Fruit fly (Drosophila melanogaster) whole organism, embryonic: ENCODE measurements around the gene Lip2.
A peak's percentile ranks its signal among the peaks of the same experiment; 100 is the strongest.

ENCODE experiments used
- BEAF-32 ChIP-seq: fragments of 200-800 bp; sonication (Bioruptor generic); optimal IDR thresholded peaks from 3 replicates; lab custom pipeline; 2017; ENCODE audit warnings: missing biosample characterization, missing genetic modification characterization, mild to moderate bottlenecking, moderate library complexity, missing genetic modification reagents
- Bteb2 ChIP-seq: fragments of 200-800 bp; sonication (Bioruptor generic); optimal IDR thresholded peaks from 2 replicates; lab custom pipeline; 2016; ENCODE audit warnings: missing biosample characterization, missing genetic modification characterization
- CG1024 ChIP-seq: fragments of 200-800 bp; sonication (Bioruptor generic); IDR thresholded peaks from 2 replicates; pipeline ENCODE4 v1.3.6; 2022; ENCODE audit warnings: missing biosample characterization, missing genetic modification characterization
- CG10267 ChIP-seq: fragments of 200-800 bp; sonication (Bioruptor generic); optimal IDR thresholded peaks from 2 replicates; lab custom pipeline; 2018; ENCODE audit warnings: missing biosample characterization, mild to moderate bottlenecking, missing genetic modification characterization, moderate library complexity
- CG10979 ChIP-seq: fragments of 200-800 bp; sonication (Bioruptor generic); optimal IDR thresholded peaks from 2 replicates; lab custom pipeline; 2018; ENCODE audit warnings: missing biosample characterization, mild to moderate bottlenecking, missing genetic modification characterization, moderate library complexity
- CG11247 ChIP-seq: fragments of 200-800 bp; sonication (Bioruptor generic); IDR thresholded peaks from 2 replicates; pipeline ENCODE4 v1.3.6; 2022; ENCODE audit warnings: missing biosample characterization, missing genetic modification characterization
- CG12391 ChIP-seq: fragments of 200-800 bp; sonication (Bioruptor generic); optimal IDR thresholded peaks from 3 replicates; lab custom pipeline; 2018; ENCODE audit warnings: missing biosample characterization, mild to moderate bottlenecking, missing genetic modification characterization, moderate library complexity
- CG13287 ChIP-seq: fragments of 200-800 bp; sonication (Bioruptor generic); IDR thresholded peaks from 2 replicates; pipeline ENCODE4 v1.3.6; 2022; ENCODE audit warnings: missing biosample characterization, missing genetic modification characterization; ENCODE audit not compliant: partially characterized antibody
- CG13296 ChIP-seq: fragments of 200-800 bp; sonication (Bioruptor generic); optimal IDR thresholded peaks from 3 replicates; lab custom pipeline; 2018; ENCODE audit warnings: missing biosample characterization, mild to moderate bottlenecking, missing genetic modification characterization
- CG15269 ChIP-seq: fragments of 200-800 bp; sonication (Bioruptor generic); optimal IDR thresholded peaks from 2 replicates; lab custom pipeline; 2018; ENCODE audit warnings: missing biosample characterization, mild to moderate bottlenecking, missing genetic modification characterization, moderate library complexity
- CG17328 ChIP-seq: fragments of 200-800 bp; sonication (Bioruptor generic); IDR thresholded peaks from 2 replicates; pipeline ENCODE4 v1.3.6; 2022; ENCODE audit warnings: missing biosample characterization, missing genetic modification characterization
- CG18011 ChIP-seq: fragments of 200-800 bp; sonication (Bioruptor generic); optimal IDR thresholded peaks from 2 replicates; lab custom pipeline; 2017; ENCODE audit warnings: missing biosample characterization, missing genetic modification characterization, mild to moderate bottlenecking, moderate library complexity, missing genotype
- CG30403 ChIP-seq: fragments of 200-800 bp; sonication (Bioruptor generic); optimal IDR thresholded peaks from 3 replicates; lab custom pipeline; 2016; ENCODE audit warnings: missing biosample characterization, missing genetic modification characterization
- CG32532 ChIP-seq: fragments of 200-800 bp; sonication (Bioruptor generic); IDR thresholded peaks from 2 replicates; pipeline ENCODE4 v1.3.6; 2022; ENCODE audit warnings: missing biosample characterization, missing genetic modification characterization
- CG34422 ChIP-seq: fragments of 200-800 bp; sonication (Bioruptor generic); IDR thresholded peaks from 3 replicates; pipeline ENCODE4 v1.3.6; 2022; ENCODE audit warnings: missing biosample characterization, missing genetic modification characterization
- CG3847 ChIP-seq: fragments of 200-800 bp; sonication (Bioruptor generic); IDR thresholded peaks from 2 replicates; pipeline ENCODE4 v1.3.6; 2022; ENCODE audit warnings: missing biosample characterization, missing genetic modification characterization
- CG4820 ChIP-seq: fragments of 200-800 bp; sonication (Bioruptor generic); optimal IDR thresholded peaks from 3 replicates; lab custom pipeline; 2016; ENCODE audit warnings: missing biosample characterization, missing genetic modification characterization
- CG6254 ChIP-seq: fragments of 200-800 bp; sonication (Bioruptor generic); optimal IDR thresholded peaks from 3 replicates; lab custom pipeline; 2017; ENCODE audit warnings: mild to moderate bottlenecking, missing biosample characterization, missing genetic modification reagents, missing genetic modification characterization
- CG6272 ChIP-seq: fragments of 200-800 bp; sonication (Bioruptor generic); IDR thresholded peaks from 2 replicates; pipeline ENCODE4 v1.3.6; 2022; ENCODE audit warnings: missing biosample characterization, missing genetic modification characterization
- CG7271 ChIP-seq: fragments of 200-800 bp; sonication (Bioruptor generic); optimal IDR thresholded peaks from 2 replicates; lab custom pipeline; 2018; ENCODE audit warnings: missing biosample characterization, mild to moderate bottlenecking, missing genetic modification characterization, moderate library complexity
- CG7372 ChIP-seq: fragments of 200-800 bp; sonication (Bioruptor generic); IDR thresholded peaks from 2 replicates; pipeline ENCODE4 v1.3.6; 2022; ENCODE audit warnings: missing biosample characterization, missing genetic modification characterization
- CG9797 ChIP-seq: fragments of 200-800 bp; sonication (Bioruptor generic); optimal IDR thresholded peaks from 3 replicates; lab custom pipeline; 2018; ENCODE audit warnings: missing biosample characterization, mild to moderate bottlenecking, missing genetic modification characterization
- Camta ChIP-seq: fragments of 200-800 bp; sonication (Bioruptor generic); optimal IDR thresholded peaks from 2 replicates; lab custom pipeline; 2016; ENCODE audit warnings: missing biosample characterization, missing genetic modification characterization
- Dad ChIP-seq: fragments of 200-800 bp; sonication (Bioruptor generic); optimal IDR thresholded peaks from 3 replicates; lab custom pipeline; 2016; ENCODE audit warnings: missing biosample characterization, missing genetic modification characterization
- Elba2 ChIP-seq: fragments of 200-800 bp; sonication (Bioruptor generic); optimal IDR thresholded peaks from 3 replicates; lab custom pipeline; 2016; ENCODE audit warnings: missing biosample characterization, missing genetic modification characterization
- Ets97D ChIP-seq: fragments of 200-800 bp; sonication (Bioruptor generic); optimal IDR thresholded peaks from 3 replicates; lab custom pipeline; 2016; ENCODE audit warnings: missing biosample characterization, missing genetic modification characterization
- Fer3 ChIP-seq: fragments of 200-800 bp; sonication (Bioruptor generic); optimal IDR thresholded peaks from 2 replicates; lab custom pipeline; 2018; ENCODE audit warnings: missing biosample characterization, mild to moderate bottlenecking, missing genetic modification characterization, moderate library complexity
- Hsf ChIP-seq: fragments of 200-800 bp; sonication (Bioruptor generic); optimal IDR thresholded peaks from 3 replicates; lab custom pipeline; 2016; ENCODE audit warnings: missing biosample characterization, missing genetic modification characterization
- MBD-R2 ChIP-seq: fragments of 200-800 bp; sonication (Bioruptor generic); IDR thresholded peaks from 2 replicates; pipeline ENCODE4 v1.3.6; 2022; ENCODE audit warnings: missing biosample characterization, missing genetic modification characterization
- Med ChIP-seq: fragments of 200-800 bp; sonication (Bioruptor generic); peaks from one replicate; lab custom pipeline; 2016; ENCODE audit warnings: missing biosample characterization, missing genetic modification characterization, mild to moderate bottlenecking, inconsistent platforms, moderate library complexity
- Opbp ChIP-seq: fragments of 200-800 bp; sonication (Bioruptor generic); IDR thresholded peaks from 3 replicates; pipeline ENCODE4 v1.3.6; 2022; ENCODE audit warnings: missing biosample characterization, missing genetic modification characterization; ENCODE audit not compliant: partially characterized antibody
- Sry-δ ChIP-seq: fragments of 200-800 bp; sonication (Bioruptor generic); optimal IDR thresholded peaks from 2 replicates; lab custom pipeline; 2016; ENCODE audit warnings: missing biosample characterization, missing genetic modification characterization
- YL-1 ChIP-seq: fragments of 200-800 bp; sonication (Bioruptor generic); optimal IDR thresholded peaks from 3 replicates; lab custom pipeline; 2017; ENCODE audit warnings: missing biosample characterization, mild to moderate bottlenecking, missing genetic modification characterization
- ash1 ChIP-seq: fragments of 200-800 bp; sonication (Bioruptor generic); optimal IDR thresholded peaks from 2 replicates; lab custom pipeline; 2018; ENCODE audit warnings: missing biosample characterization, mild to moderate bottlenecking, missing genetic modification characterization
- bcd ChIP-seq: fragments of 200-800 bp; sonication (Bioruptor generic); optimal IDR thresholded peaks from 2 replicates; lab custom pipeline; 2017; ENCODE audit warnings: missing biosample characterization, mild to moderate bottlenecking, missing genetic modification characterization
- chinmo ChIP-seq: fragments of 200-800 bp; sonication (Bioruptor generic); IDR thresholded peaks from 4 replicates; pipeline ENCODE4 v1.3.6; 2022; ENCODE audit warnings: missing biosample characterization, missing genetic modification characterization; ENCODE audit not compliant: partially characterized antibody
- chm ChIP-seq: fragments of 200-800 bp; sonication (Bioruptor generic); IDR thresholded peaks from 2 replicates; pipeline ENCODE4 v1.3.6; 2022; ENCODE audit warnings: missing biosample characterization, missing genetic modification characterization
- dmrt11E ChIP-seq: fragments of 200-800 bp; sonication (Bioruptor generic); optimal IDR thresholded peaks from 3 replicates; lab custom pipeline; 2018; ENCODE audit warnings: missing biosample characterization, mild to moderate bottlenecking, missing genetic modification characterization, moderate library complexity
- dmrt99B ChIP-seq: fragments of 200-800 bp; sonication (Bioruptor generic); optimal IDR thresholded peaks from 2 replicates; lab custom pipeline; 2018; ENCODE audit warnings: missing biosample characterization, mild to moderate bottlenecking, missing genetic modification characterization, moderate library complexity
- fd96Cb ChIP-seq: fragments of 200-800 bp; sonication (Bioruptor generic); optimal IDR thresholded peaks from 2 replicates; lab custom pipeline; 2018; ENCODE audit warnings: missing biosample characterization, mild to moderate bottlenecking, missing genetic modification characterization, moderate library complexity
- gcm ChIP-seq: fragments of 200-800 bp; sonication (Bioruptor generic); optimal IDR thresholded peaks from 2 replicates; lab custom pipeline; 2019; ENCODE audit warnings: missing biosample characterization, mild to moderate bottlenecking, missing genetic modification characterization, moderate library complexity
- ken ChIP-seq: fragments of 200-800 bp; sonication (Bioruptor generic); IDR thresholded peaks from 3 replicates; pipeline ENCODE4 v1.3.6; 2022; ENCODE audit warnings: missing biosample characterization, missing genetic modification characterization
- mam ChIP-seq: fragments of 200-800 bp; sonication (Bioruptor generic); optimal IDR thresholded peaks from 3 replicates; lab custom pipeline; 2016; ENCODE audit warnings: missing biosample characterization, missing genetic modification characterization
- nmo ChIP-seq: fragments of 200-800 bp; sonication (Bioruptor generic); optimal IDR thresholded peaks from 2 replicates; lab custom pipeline; 2018; ENCODE audit warnings: missing biosample characterization, mild to moderate bottlenecking, missing genetic modification characterization, moderate library complexity
- peb ChIP-seq: fragments of 200-800 bp; sonication (Bioruptor generic); IDR thresholded peaks from 2 replicates; pipeline ENCODE4 v1.3.6; 2022; ENCODE audit warnings: missing biosample characterization, missing genetic modification characterization
- pfk ChIP-seq: fragments of 200-800 bp; sonication (Bioruptor generic); optimal IDR thresholded peaks from 2 replicates; lab custom pipeline; 2018; ENCODE audit warnings: missing biosample characterization, mild to moderate bottlenecking, missing genetic modification characterization, moderate library complexity
- phol ChIP-seq: fragments of 200-800 bp; sonication (Bioruptor generic); optimal IDR thresholded peaks from 3 replicates; lab custom pipeline; 2018; ENCODE audit warnings: missing biosample characterization, mild to moderate bottlenecking, missing genetic modification characterization, moderate library complexity
- tup ChIP-seq: fragments of 200-800 bp; sonication (Bioruptor generic); optimal IDR thresholded peaks from 2 replicates; lab custom pipeline; 2016; ENCODE audit warnings: missing biosample characterization, mild to moderate bottlenecking, missing genetic modification characterization, moderate library complexity
- vfl ChIP-seq: fragments of 200-800 bp; sonication (Bioruptor generic); optimal IDR thresholded peaks from 2 replicates; lab custom pipeline; 2016; ENCODE audit warnings: missing biosample characterization, missing genetic modification characterization
- zen ChIP-seq: fragments of 200-800 bp; sonication (Bioruptor generic); optimal IDR thresholded peaks from 3 replicates; lab custom pipeline; 2018; ENCODE audit warnings: missing biosample characterization, mild to moderate bottlenecking, missing genetic modification characterization, moderate library complexity

Gene Lip2

DNA sequence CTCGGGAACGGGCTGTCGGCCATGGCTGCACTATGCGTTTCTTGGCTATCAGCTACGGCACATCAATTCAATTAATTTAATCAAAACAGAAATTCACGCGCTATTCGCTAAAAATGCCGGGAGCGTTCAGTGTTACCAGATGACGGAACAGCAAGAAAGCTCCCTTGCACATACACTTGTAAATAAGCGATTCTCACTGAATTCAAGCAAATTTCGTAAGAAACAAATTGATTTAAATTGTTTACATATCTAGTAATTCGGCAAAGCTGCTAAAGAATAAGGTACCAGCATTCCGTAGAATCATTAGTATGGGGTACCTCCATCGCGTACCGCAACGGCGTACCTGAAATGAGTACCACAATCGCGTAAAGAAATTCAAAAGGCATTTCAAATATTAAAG, 26.7 kb upstream of the Lip2 start, which contains the start of gene Nup107 (continued):
- TF ChIP-seq CG10979 (peak; percentile 11), Ets97D (GFP tag; lab: Kevin White, UChicago) (peak; percentile 8), BEAF-32 (GFP tag; lab: Kevin White, UChicago) (peak; percentile 40), dmrt11E (peak; percentile 26), dmrt99B (no peak), vfl (GFP tag; lab: Kevin White, UChicago) (no peak), CG30403 (GFP tag; lab: Kevin White, UChicago) (peak; percentile 35), fd96Cb (tag; lab: Kevin White, UChicago) (peak; percentile 7), nmo (peak; percentile 52), ash1 (GFP tag; lab: Kevin White, UChicago) (no peak), Bteb2 (no peak), Elba2 (GFP tag; lab: Kevin White, UChicago) (no peak), CG3847 (GFP tag; lab: Robert Waterston, UW) (0 out of 2 replicates have a peak, but pooled peaks have one; percentile 25), chm (GFP tag; lab: Robert Waterston, UW) (no peak), CG13287 (peak; percentile 17; the same call in 1 of the 2 replicates), zen (tag; lab: Kevin White, UChicago) (peak; percentile 39), CG11247 (GFP tag; lab: Robert Waterston, UW) (no peak), CG10267 (tag; lab: Kevin White, UChicago) (peak; percentile 25), CG15269 (no peak), CG18011 (no peak), CG6254 (GFP tag; lab: Kevin White, UChicago) (no peak), chinmo (GFP tag; lab: Robert Waterston, UW) (no peak), CG17328 (GFP tag; lab: Robert Waterston, UW) (no peak), phol (tag; lab: Kevin White, UChicago) (peak; percentile 62), CG32532 (GFP tag; lab: Robert Waterston, UW) (0 out of 2 replicates have a peak, but pooled peaks have one; percentile 14), CG1024 (GFP tag; lab: Robert Waterston, UW) (peak; percentile 58; the same call in 1 of the 2 replicates), CG12391 (tag; lab: Kevin White, UChicago) (peak; percentile 32), Med (peak; percentile 72), MBD-R2 (GFP tag; lab: Robert Waterston, UW) (peak; percentile 85), bcd (GFP tag; lab: Kevin White, UChicago) (peak; percentile 2), CG4820 (GFP tag; lab: Kevin White, UChicago) (peak; percentile 9), gcm (GFP tag; lab: Kevin White, UChicago) (no peak), CG7271 (tag; lab: Kevin White, UChicago) (no peak), Dad (GFP tag; lab: Kevin White, UChicago) (no peak), CG34422 (GFP tag; lab: Robert Waterston, UW) (peak; percentile 43; the same call in 1 of the 3 replicates), peb (no peak), CG9797 (GFP tag; lab: Kevin White, UChicago) (peak; percentile 68), CG13296 (GFP tag; lab: Kevin White, UChicago) (no peak), CG7372 (no peak), mam (GFP tag; lab: Kevin White, UChicago) (peak; percentile 45), CG6272 (GFP tag; lab: Robert Waterston, UW) (peak; percentile 25; the same call in 1 of the 2 replicates), YL-1 (GFP tag; lab: Kevin White, UChicago) (peak; percentile 11), Opbp (GFP tag; lab: Robert Waterston, UW) (0 out of 3 replicates have a peak, but pooled peaks have one; percentile 39), Camta (no peak), pfk (GFP tag; lab: Kevin White, UChicago) (no peak), tup (GFP tag; lab: Kevin White, UChicago) (no peak), ken (GFP tag; lab: Robert Waterston, UW) (peak; percentile 37; the same call in 1 of the 3 replicates), Sry-δ (GFP tag; lab: Kevin White, UChicago) (peak; percentile 58), Hsf (GFP tag; lab: Kevin White, UChicago) (peak; percentile 18), Fer3 (no peak)
